Fruit fly (Drosophila melanogaster) whole organism, embryonic: ENCODE results near the gene slpr.

Experiments used
- Bgb ChIP-seq: fragments of 200-800 bp; sonication (Bioruptor generic); IDR thresholded peaks from 2 replicates; pipeline ENCODE4 v1.3.6; 2022; ENCODE audit warnings: missing biosample characterization, missing genetic modification characterization; ENCODE audit not compliant: partially characterized antibody
- Bteb2 ChIP-seq: fragments of 200-800 bp; sonication (Bioruptor generic); optimal IDR thresholded peaks from 2 replicates; lab custom pipeline; 2016; ENCODE audit warnings: missing biosample characterization, missing genetic modification characterization
- CG10543 ChIP-seq: fragments of 200-800 bp; sonication (Bioruptor generic); optimal IDR thresholded peaks from 3 replicates; lab custom pipeline; 2017; ENCODE audit warnings: missing biosample characterization, mild to moderate bottlenecking, missing genetic modification characterization, moderate library complexity
- CG11456 ChIP-seq: fragments of 200-800 bp; sonication (Bioruptor generic); IDR thresholded peaks from 3 replicates; pipeline ENCODE4 v1.3.6; 2022; ENCODE audit warnings: missing biosample characterization, missing genetic modification characterization
- CG1233 ChIP-seq: fragments of 200-800 bp; sonication (Bioruptor generic); optimal IDR thresholded peaks from 4 replicates; lab custom pipeline; 2018; ENCODE audit warnings: missing biosample characterization, mild to moderate bottlenecking, missing genetic modification characterization
- CG14860 ChIP-seq: fragments of 200-800 bp; sonication (Bioruptor generic); IDR thresholded peaks from 3 replicates; pipeline ENCODE4 v1.3.6; 2022; ENCODE audit warnings: missing biosample characterization, missing genetic modification characterization; ENCODE audit not compliant: partially characterized antibody
- CG15514 ChIP-seq: fragments of 200-800 bp; sonication (Bioruptor generic); optimal IDR thresholded peaks from 3 replicates; lab custom pipeline; 2017; ENCODE audit warnings: missing biosample characterization, missing genetic modification characterization, mild to moderate bottlenecking, moderate library complexity, missing genetic modification reagents
- CG16779 ChIP-seq: fragments of 200-800 bp; sonication (Bioruptor generic); IDR thresholded peaks from 2 replicates; pipeline ENCODE4 v1.3.6; 2022; ENCODE audit warnings: missing biosample characterization, missing genetic modification characterization
- CG2129 ChIP-seq: fragments of 200-800 bp; sonication (Bioruptor generic); IDR thresholded peaks from 2 replicates; pipeline ENCODE4 v1.3.6; 2022; ENCODE audit warnings: missing biosample characterization, missing genetic modification characterization; ENCODE audit not compliant: partially characterized antibody
- CG3065 ChIP-seq: fragments of 200-800 bp; sonication (Bioruptor generic); optimal IDR thresholded peaks from 2 replicates; lab custom pipeline; 2016; ENCODE audit warnings: missing biosample characterization, missing genetic modification characterization
- CG3281 ChIP-seq: fragments of 200-800 bp; sonication (Bioruptor generic); optimal IDR thresholded peaks from 3 replicates; lab custom pipeline; 2017; ENCODE audit warnings: missing biosample characterization, mild to moderate bottlenecking, missing genetic modification characterization
- CG34224 ChIP-seq: fragments of 200-800 bp; sonication (Bioruptor generic); IDR thresholded peaks from 3 replicates; pipeline ENCODE4 v1.3.6; 2022; ENCODE audit warnings: missing biosample characterization, missing genetic modification characterization; ENCODE audit not compliant: partially characterized antibody
- CG3838 ChIP-seq: fragments of 200-800 bp; sonication (Bioruptor generic); optimal IDR thresholded peaks from 3 replicates; lab custom pipeline; 2016; ENCODE audit warnings: missing biosample characterization, missing genetic modification characterization
- CG4424 ChIP-seq: fragments of 200-800 bp; sonication (Bioruptor generic); optimal IDR thresholded peaks from 3 replicates; lab custom pipeline; 2016; ENCODE audit warnings: missing biosample characterization, missing genetic modification characterization
- CG5953 ChIP-seq: fragments of 200-800 bp; sonication (Bioruptor generic); IDR thresholded peaks from 2 replicates; pipeline ENCODE4 v1.3.6; 2022; ENCODE audit warnings: missing biosample characterization, missing genetic modification characterization
- CG6765 ChIP-seq: fragments of 200-800 bp; sonication (Bioruptor generic); optimal IDR thresholded peaks from 3 replicates; lab custom pipeline; 2017; ENCODE audit warnings: missing biosample characterization, mild to moderate bottlenecking, missing genetic modification characterization
- CG7987 ChIP-seq: fragments of 200-800 bp; sonication (Bioruptor generic); optimal IDR thresholded peaks from 2 replicates; lab custom pipeline; 2018; ENCODE audit warnings: missing biosample characterization, mild to moderate bottlenecking, missing genetic modification characterization, moderate library complexity
- CG8089 ChIP-seq: fragments of 200-800 bp; sonication (Bioruptor generic); optimal IDR thresholded peaks from 3 replicates; lab custom pipeline; 2016; ENCODE audit warnings: missing biosample characterization, missing genetic modification characterization
- CG8281 ChIP-seq: fragments of 200-800 bp; sonication (Bioruptor generic); optimal IDR thresholded peaks from 2 replicates; lab custom pipeline; 2018; ENCODE audit warnings: missing biosample characterization, mild to moderate bottlenecking, missing genetic modification characterization, moderate library complexity
- CG9797 ChIP-seq: fragments of 200-800 bp; sonication (Bioruptor generic); optimal IDR thresholded peaks from 3 replicates; lab custom pipeline; 2018; ENCODE audit warnings: missing biosample characterization, mild to moderate bottlenecking, missing genetic modification characterization
- D19B ChIP-seq: fragments of 200-800 bp; sonication (Bioruptor generic); optimal IDR thresholded peaks from 2 replicates; lab custom pipeline; 2017; ENCODE audit warnings: missing biosample characterization, mild to moderate bottlenecking, missing genetic modification characterization
- Dek ChIP-seq: fragments of 200-800 bp; sonication (Bioruptor generic); optimal IDR thresholded peaks from 3 replicates; lab custom pipeline; 2019; ENCODE audit warnings: missing biosample characterization, mild to moderate bottlenecking, missing genetic modification characterization, moderate library complexity
- Fer3 ChIP-seq: fragments of 200-800 bp; sonication (Bioruptor generic); optimal IDR thresholded peaks from 2 replicates; lab custom pipeline; 2018; ENCODE audit warnings: missing biosample characterization, mild to moderate bottlenecking, missing genetic modification characterization, moderate library complexity
- H15 ChIP-seq: fragments of 200-800 bp; sonication (Bioruptor generic); IDR thresholded peaks from 3 replicates; pipeline ENCODE4 v1.3.6; 2022; ENCODE audit warnings: missing biosample characterization, missing genetic modification characterization
- HmgD ChIP-seq: fragments of 200-800 bp; sonication (Bioruptor generic); optimal IDR thresholded peaks from 3 replicates; lab custom pipeline; 2016; ENCODE audit warnings: missing biosample characterization, missing genetic modification characterization
- Jarid2 ChIP-seq: fragments of 200-800 bp; sonication (Bioruptor generic); optimal IDR thresholded peaks from 3 replicates; lab custom pipeline; 2017; ENCODE audit warnings: mild to moderate bottlenecking, missing biosample characterization, missing genetic modification reagents, missing genetic modification characterization
- Tbp ChIP-seq: fragments of >200 bp; optimal IDR thresholded peaks from 2 replicates; lab custom pipeline; 2018; ENCODE audit warnings: missing biosample characterization, missing genetic modification characterization
- ab ChIP-seq: fragments of 200-800 bp; sonication (Bioruptor generic); optimal IDR thresholded peaks from 2 replicates; lab custom pipeline; 2016; ENCODE audit warnings: missing biosample characterization, missing genetic modification characterization
- ara ChIP-seq: fragments of 200-800 bp; sonication (Bioruptor generic); IDR thresholded peaks from 2 replicates; pipeline ENCODE4 v1.3.6; 2022; ENCODE audit warnings: missing biosample characterization, missing genetic modification characterization
- bowl ChIP-seq: fragments of 200-800 bp; sonication (Bioruptor generic); IDR thresholded peaks from 2 replicates; pipeline ENCODE4 v1.3.6; 2022; ENCODE audit warnings: missing biosample characterization, missing genetic modification characterization
- cg ChIP-seq: fragments of 200-800 bp; sonication (Bioruptor generic); optimal IDR thresholded peaks from 3 replicates; lab custom pipeline; 2019; ENCODE audit warnings: missing biosample characterization, mild to moderate bottlenecking, missing genetic modification characterization, moderate library complexity
- crc ChIP-seq: fragments of 200-800 bp; sonication (Bioruptor generic); optimal IDR thresholded peaks from 2 replicates; lab custom pipeline; 2016; ENCODE audit warnings: missing biosample characterization, missing genetic modification characterization
- dpn ChIP-seq, 2 experiments: fragments of 200-800 bp; sonication (Bioruptor generic); optimal IDR thresholded peaks; 3 replicates each; lab custom pipeline; 2016; ENCODE audit warnings: missing biosample characterization in 2 of 2, missing genetic modification characterization in 2 of 2
- dysf ChIP-seq: fragments of 200-800 bp; sonication (Bioruptor generic); IDR thresholded peaks from 3 replicates; pipeline ENCODE4 v1.3.6; 2022; ENCODE audit warnings: missing biosample characterization, missing genetic modification characterization
- emc ChIP-seq: fragments of 200-800 bp; sonication (Bioruptor generic); optimal IDR thresholded peaks from 2 replicates; lab custom pipeline; 2016; ENCODE audit warnings: missing biosample characterization, missing genetic modification characterization
- en ChIP-seq: fragments of 200-800 bp; sonication (Bioruptor generic); optimal IDR thresholded peaks from 2 replicates; lab custom pipeline; 2016; ENCODE audit warnings: missing biosample characterization, missing genetic modification characterization
- eve ChIP-seq, 2 experiments: fragments of >200 bp; optimal IDR thresholded peaks; 2 replicates each; lab custom pipeline; 2017; ENCODE audit warnings: missing biosample characterization in 2 of 2, missing genetic modification characterization in 2 of 2
- fd96Cb ChIP-seq: fragments of 200-800 bp; sonication (Bioruptor generic); optimal IDR thresholded peaks from 2 replicates; lab custom pipeline; 2018; ENCODE audit warnings: missing biosample characterization, mild to moderate bottlenecking, missing genetic modification characterization, moderate library complexity
- ftz-f1 ChIP-seq: fragments of 200-800 bp; sonication (Bioruptor generic); optimal IDR thresholded peaks from 2 replicates; lab custom pipeline; 2016; ENCODE audit warnings: missing biosample characterization, missing genetic modification characterization
- gcm ChIP-seq: fragments of 200-800 bp; sonication (Bioruptor generic); optimal IDR thresholded peaks from 2 replicates; lab custom pipeline; 2019; ENCODE audit warnings: missing biosample characterization, mild to moderate bottlenecking, missing genetic modification characterization, moderate library complexity
- grau ChIP-seq: fragments of 200-800 bp; optimal IDR thresholded peaks from 3 replicates; lab custom pipeline; 2019; ENCODE audit warnings: missing biosample characterization, mild to moderate bottlenecking, missing genetic modification characterization, moderate library complexity
- lbe ChIP-seq: fragments of 200-800 bp; sonication (Bioruptor generic); optimal IDR thresholded peaks from 2 replicates; lab custom pipeline; 2016; ENCODE audit warnings: missing biosample characterization, mild to moderate bottlenecking, missing genetic modification characterization
- maf-S ChIP-seq: fragments of 200-800 bp; sonication (Bioruptor generic); optimal IDR thresholded peaks from 2 replicates; lab custom pipeline; 2016; ENCODE audit warnings: missing biosample characterization, missing genetic modification characterization
- pzg ChIP-seq: fragments of 200-800 bp; sonication (Bioruptor generic); optimal IDR thresholded peaks from 3 replicates; lab custom pipeline; 2018; ENCODE audit warnings: missing biosample characterization, mild to moderate bottlenecking, missing genetic modification characterization, moderate library complexity
- ranshi ChIP-seq: fragments of 200-800 bp; sonication (Bioruptor generic); IDR thresholded peaks from 2 replicates; pipeline ENCODE4 v1.3.6; 2022; ENCODE audit warnings: missing biosample characterization, missing genetic modification characterization
- sisA ChIP-seq: fragments of 200-800 bp; sonication (Bioruptor generic); IDR thresholded peaks from 2 replicates; pipeline ENCODE4 v1.3.6; 2022; ENCODE audit warnings: missing biosample characterization, missing genetic modification characterization
- sna ChIP-seq: fragments of 200-800 bp; sonication (Bioruptor generic); IDR thresholded peaks from 2 replicates; pipeline ENCODE4 v1.3.6; 2022; ENCODE audit warnings: missing biosample characterization, missing genetic modification characterization; ENCODE audit not compliant: partially characterized antibody
- tna ChIP-seq: fragments of 200-800 bp; sonication (Bioruptor generic); IDR thresholded peaks from 2 replicates; pipeline ENCODE4 v1.3.6; 2022; ENCODE audit warnings: missing biosample characterization, missing genetic modification characterization; ENCODE audit not compliant: partially characterized antibody
- zen2 ChIP-seq: fragments of 200-800 bp; sonication (Bioruptor generic); IDR thresholded peaks from 3 replicates; pipeline ENCODE4 v1.3.6; 2022; ENCODE audit warnings: missing biosample characterization, missing genetic modification characterization; ENCODE audit not compliant: partially characterized antibody
- zf30C ChIP-seq: fragments of 200-800 bp; sonication (Bioruptor generic); optimal IDR thresholded peaks from 3 replicates; lab custom pipeline; 2018; ENCODE audit warnings: missing biosample characterization, mild to moderate bottlenecking, missing genetic modification characterization

The slpr gene

dm6 chrX:8157294-8157693, 19.7 kb downstream of the slpr start, which contains the start of the genes Traf6 and GIIIspla2 (continued):
- TF ChIP-seq CG1233 (GFP tag; lab: Kevin White, UChicago) (peak; percentile 70), crc (GFP tag; lab: Kevin White, UChicago) (peak; percentile 23), CG3281 (GFP tag; lab: Kevin White, UChicago) (peak; percentile 74), bowl (GFP tag; lab: Robert Waterston, UW) (peak; percentile 53; the same call in 1 of the 2 replicates), Dek (peak; percentile 67), Bteb2 (peak; percentile 70), CG3838 (no peak), gcm (GFP tag; lab: Kevin White, UChicago) (peak; percentile 40), CG5953 (GFP tag; lab: Robert Waterston, UW) (peak; percentile 61; the same call in 1 of the 2 replicates), Bgb (no peak; the same call in 1 of the 2 replicates), dpn (GFP tag; optimal IDR thresholded peaks at IDR 0.05; lab: Kevin White, UChicago) (peak; percentile 71 to 72), eve (GFP tag; optimal IDR thresholded peaks at IDR 0.05; lab: Kevin White, UChicago) (no peak), sna (GFP tag; lab: Robert Waterston, UW) (0 out of 2 replicates have a peak, but pooled peaks have one; percentile 40), CG15514 (GFP tag; lab: Kevin White, UChicago) (peak; percentile 92), tna (GFP tag; lab: Robert Waterston, UW) (no peak), CG9797 (GFP tag; lab: Kevin White, UChicago) (peak; percentile 45), CG8089 (GFP tag; lab: Kevin White, UChicago) (peak; percentile 53), maf-S (GFP tag; lab: Kevin White, UChicago) (peak; percentile 50), H15 (GFP tag; lab: Robert Waterston, UW) (peak; percentile 75), lbe (peak; percentile 60), Tbp (GFP tag; lab: Kevin White, UChicago) (no peak), en (GFP tag; lab: Kevin White, UChicago) (peak; percentile 43), cg (no peak), CG7987 (GFP tag; lab: Kevin White, UChicago) (peak; percentile 43), Jarid2 (peak; percentile 48), CG3065 (GFP tag; lab: Kevin White, UChicago) (no peak), emc (GFP tag; lab: Kevin White, UChicago) (peak; percentile 21), ara (GFP tag; lab: Robert Waterston, UW) (peak; percentile 79), Fer3 (tag; lab: Kevin White, UChicago) (peak; percentile 70), CG2129 (no peak), CG14860 (GFP tag; lab: Robert Waterston, UW) (no peak), CG4424 (peak; percentile 65), grau (tag; lab: Kevin White, UChicago) (peak; percentile 80), dysf (GFP tag; lab: Robert Waterston, UW) (peak; percentile 88), ftz-f1 (peak; percentile 41), CG34224 (GFP tag; lab: Robert Waterston, UW) (no peak), CG11456 (GFP tag; lab: Robert Waterston, UW) (peak; percentile 71; the same call in 2 of the 3 replicates), CG16779 (GFP tag; lab: Robert Waterston, UW) (peak; percentile 24; the same call in 1 of the 2 replicates), ab (no peak), CG8281 (tag; lab: Kevin White, UChicago) (peak; percentile 11), ranshi (GFP tag; lab: Robert Waterston, UW) (peak; percentile 75), zf30C (GFP tag; lab: Kevin White, UChicago) (no peak), HmgD (no peak), fd96Cb (peak; percentile 66), zen2 (GFP tag; lab: Robert Waterston, UW) (no peak), pzg (GFP tag; lab: Kevin White, UChicago) (peak; percentile 67), sisA (GFP tag; lab: Robert Waterston, UW) (peak; percentile 76), CG6765 (GFP tag; lab: Kevin White, UChicago) (peak; percentile 30), CG10543 (GFP tag; lab: Kevin White, UChicago) (peak; percentile 78), D19B (GFP tag; lab: Kevin White, UChicago) (peak; percentile 65)
